Fruit fly (Drosophila melanogaster): ENCODE data around the gene CG34150.

The CG34150 gene

DNA sequence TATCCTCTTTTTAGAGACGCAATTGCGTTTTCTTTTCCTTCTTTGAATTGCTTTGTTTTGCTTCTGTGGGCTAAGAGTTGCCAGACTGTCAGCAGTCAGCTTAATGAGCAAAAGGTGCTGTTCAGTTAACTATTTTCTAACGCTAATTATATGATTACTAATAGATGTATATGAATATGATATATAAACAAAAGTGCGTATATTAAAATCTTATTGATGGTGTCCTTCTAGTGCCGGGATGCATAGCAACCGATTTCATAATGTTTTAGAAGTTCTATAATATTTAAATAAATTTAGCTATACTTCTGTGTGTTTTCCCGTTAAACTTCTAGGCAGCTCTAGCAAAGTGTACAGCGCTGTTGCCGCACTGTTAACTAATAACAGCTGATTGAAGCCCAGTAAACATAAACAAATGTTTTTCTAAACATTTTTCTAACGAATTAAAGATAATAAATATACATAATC is 15.9 kb downstream of the CG34150 start, which contains the start of the genes Kaz and CG43273 (continued):
- no peak for TF ChIP-seq Eip74EF (GFP tag; optimal IDR thresholded peaks at IDR 0.05)
- TF ChIP-seq CG10654 (GFP tag; optimal IDR thresholded peaks at IDR 0.05): peak; percentile 17
- no peak for TF ChIP-seq Trl (optimal IDR thresholded peaks at IDR 0.05)
- TF ChIP-seq Trl (GFP tag; optimal IDR thresholded peaks at IDR 0.05): no peak
- TF ChIP-seq chn (GFP tag; optimal IDR thresholded peaks at IDR 0.05): peak; percentile 17
- no peak for TF ChIP-seq hbn (GFP tag; IDR thresholded peaks at IDR 0.05; ENCODE audit: partially characterized antibody)
- peak in 1 of 2 experiments; percentile 11 for TF ChIP-seq chif (GFP tag; optimal IDR thresholded peaks at IDR 0.05)
- no peak for TF ChIP-seq bigmax (GFP tag; optimal IDR thresholded peaks at IDR 0.05)
- TF ChIP-seq CG8944 (GFP tag; optimal IDR thresholded peaks at IDR 0.05): no peak
- TF ChIP-seq CG6813 (GFP tag; optimal IDR thresholded peaks at IDR 0.05): no peak
- TF ChIP-seq wdn (GFP tag; IDR thresholded peaks at IDR 0.05): 0 out of 2 replicates have a peak, but pooled peaks have one; percentile 19
- peak; percentile 0 for TF ChIP-seq pum (GFP tag; optimal IDR thresholded peaks at IDR 0.05)
- peak in 1 of 2 experiments; percentile 14 for TF ChIP-seq insv (GFP tag; optimal IDR thresholded peaks at IDR 0.05)
- TF ChIP-seq NFAT (GFP tag; IDR thresholded peaks at IDR 0.05): no peak
- no peak for TF ChIP-seq E2f1 (GFP tag; IDR thresholded peaks at IDR 0.05)
- peak; percentile 3 for TF ChIP-seq pnt (GFP tag; optimal IDR thresholded peaks at IDR 0.05)
- no peak for TF ChIP-seq CG5180 (GFP tag; optimal IDR thresholded peaks at IDR 0.05)
- TF ChIP-seq CG9215 (GFP tag; IDR thresholded peaks at IDR 0.05): peak; percentile 50
- peak; percentile 87 for TF ChIP-seq Ets65A (GFP tag)
- no peak for TF ChIP-seq Dad (GFP tag; optimal IDR thresholded peaks at IDR 0.05)
- TF ChIP-seq CG3407 (GFP tag; optimal IDR thresholded peaks at IDR 0.05): no peak
- TF ChIP-seq sna (GFP tag; IDR thresholded peaks at IDR 0.05; ENCODE audit: partially characterized antibody): 0 out of 2 replicates have a peak, but pooled peaks have one; percentile 11
- TF ChIP-seq yki (optimal IDR thresholded peaks at IDR 0.05): no peak
- peak; percentile 61 for TF ChIP-seq CG12155 (GFP tag; optimal IDR thresholded peaks at IDR 0.05)
- TF ChIP-seq NfI (GFP tag; optimal IDR thresholded peaks at IDR 0.05): peak; percentile 74
- no peak for TF ChIP-seq cad (GFP tag; optimal IDR thresholded peaks at IDR 0.05)
- no peak for TF ChIP-seq CG9609 (GFP tag; optimal IDR thresholded peaks at IDR 0.05)
- TF ChIP-seq CG17912 (GFP tag; optimal IDR thresholded peaks at IDR 0.05): no peak
- 0 out of 2 replicates have a peak, but pooled peaks have one; percentile 11 for TF ChIP-seq stc (GFP tag; IDR thresholded peaks at IDR 0.05)
- TF ChIP-seq CG4404 (GFP tag; IDR thresholded peaks at IDR 0.05): no peak
- TF ChIP-seq CG17829 (tag; optimal IDR thresholded peaks at IDR 0.05): peak; percentile 73
- no peak for TF ChIP-seq PHDP (tag; optimal IDR thresholded peaks at IDR 0.05)
- TF ChIP-seq CG18011 (GFP tag; optimal IDR thresholded peaks at IDR 0.05): peak; percentile 57
- no peak for TF ChIP-seq gce (GFP tag; IDR thresholded peaks at IDR 0.05)
- TF ChIP-seq grn (GFP tag; optimal IDR thresholded peaks at IDR 0.05): no peak
- TF ChIP-seq gt (GFP tag; IDR thresholded peaks at IDR 0.05): no peak
- no peak for TF ChIP-seq rib (GFP tag; IDR thresholded peaks at IDR 0.05)
- no peak for TF ChIP-seq CG15073 (GFP tag; optimal IDR thresholded peaks at IDR 0.05)
- TF ChIP-seq esg (GFP tag; conservative IDR thresholded peaks at IDR 0.05): peak; percentile 25; the same call in 1 of the 2 replicates
- no peak for TF ChIP-seq CG8089 (GFP tag; optimal IDR thresholded peaks at IDR 0.05)
- peak; percentile 40 for TF ChIP-seq CG12942 (GFP tag; optimal IDR thresholded peaks at IDR 0.05)
- no peak for TF ChIP-seq pita (GFP tag; optimal IDR thresholded peaks at IDR 0.05)
- no peak for TF ChIP-seq CG43689 (GFP tag; IDR thresholded peaks at IDR 0.05)
- no peak for TF ChIP-seq Elba2 (GFP tag; optimal IDR thresholded peaks at IDR 0.05)
- TF ChIP-seq GATAe (GFP tag; conservative IDR thresholded peaks at IDR 0.05): no peak
- TF ChIP-seq H2.0 (GFP tag; IDR thresholded peaks at IDR 0.05): no peak; the same call in 1 of the 2 replicates
- TF ChIP-seq sima (GFP tag; optimal IDR thresholded peaks at IDR 0.05): no peak
- peak; percentile 36; the same call in 1 of the 2 replicates for TF ChIP-seq al (GFP tag; IDR thresholded peaks at IDR 0.05)
- TF ChIP-seq CG6765 (GFP tag; optimal IDR thresholded peaks at IDR 0.05): no peak
- peak; percentile 1 for TF ChIP-seq Dp (GFP tag; optimal IDR thresholded peaks at IDR 0.05)
- TF ChIP-seq CG3847 (GFP tag; IDR thresholded peaks at IDR 0.05): peak; percentile 75
- no peak for TF ChIP-seq CG9876 (GFP tag; optimal IDR thresholded peaks at IDR 0.05)

Measured in whole organism, embryonic.